Worm (Caenorhabditis elegans) whole organism, early embryonic: ENCODE measurements around the gene nyn-3.

Experiments used
- B0310.2 ChIP-seq: sonication (generic microtip); optimal IDR thresholded peaks from 2 replicates; lab custom pipeline; 2016; ENCODE audit warnings: mild to moderate bottlenecking, missing genetic modification characterization, missing compliant biosample characterization
- F13C5.2 ChIP-seq: sonication (generic microtip); optimal IDR thresholded peaks from 2 replicates; lab custom pipeline; 2017; ENCODE audit warnings: mild to moderate bottlenecking, missing genetic modification characterization, inconsistent platforms, missing compliant biosample characterization
- aly-1 ChIP-seq: sonication (generic microtip); optimal IDR thresholded peaks from 2 replicates; lab custom pipeline; 2016; ENCODE audit warnings: missing genetic modification characterization, missing compliant biosample characterization
- ama-1 ChIP-seq: fragments of 150-350 bp; optimal IDR thresholded peaks from 2 replicates; lab custom pipeline; 2014
- ceh-13 ChIP-seq: fragments of 200-800 bp; sonication (Bioruptor generic); optimal IDR thresholded peaks from 2 replicates; lab custom pipeline; 2018; ENCODE audit warnings: mild to moderate bottlenecking, missing genetic modification characterization, missing compliant biosample characterization
- ceh-36 ChIP-seq: sonication (generic microtip); optimal IDR thresholded peaks from 2 replicates; lab custom pipeline; 2016; ENCODE audit warnings: missing genetic modification characterization, inconsistent platforms, missing compliant biosample characterization
- ets-7 ChIP-seq: sonication (generic microtip); optimal IDR thresholded peaks from 2 replicates; lab custom pipeline; 2016; ENCODE audit warnings: missing genotype, missing genetic modification characterization, missing compliant biosample characterization
- flt-1 ChIP-seq: fragments of 200-800 bp; sonication (Bioruptor generic); IDR thresholded peaks from 2 replicates; pipeline ENCODE4 v1.3.6; 2022; ENCODE audit warnings: missing genetic modification characterization, missing compliant biosample characterization
- hmbx-1 ChIP-seq: sonication (generic microtip); optimal IDR thresholded peaks from 2 replicates; lab custom pipeline; 2016; ENCODE audit warnings: mild to moderate bottlenecking, missing genetic modification characterization, missing compliant biosample characterization
- hmg-4 ChIP-seq: fragments of 200-800 bp; sonication (Bioruptor generic); optimal IDR thresholded peaks from 2 replicates; lab custom pipeline; 2018; ENCODE audit warnings: mild to moderate bottlenecking, missing genetic modification characterization, missing compliant biosample characterization
- hnd-1 ChIP-seq: sonication (generic microtip); optimal IDR thresholded peaks from 2 replicates; lab custom pipeline; 2016; ENCODE audit warnings: missing genetic modification characterization, missing compliant biosample characterization
- pes-1 ChIP-seq: fragments of 200-800 bp; sonication (Bioruptor generic); IDR thresholded peaks from 2 replicates; pipeline ENCODE4 v1.3.6; 2022; ENCODE audit warnings: missing genetic modification reagents, missing genetic modification characterization, missing compliant biosample characterization
- scrt-1 ChIP-seq: fragments of 200-800 bp; sonication (Bioruptor generic); IDR thresholded peaks from 2 replicates; pipeline ENCODE4 v1.3.6; 2022; ENCODE audit warnings: missing genetic modification characterization, missing compliant biosample characterization
- sea-1 ChIP-seq: fragments of 200-800 bp; sonication (Bioruptor generic); conservative IDR thresholded peaks from 2 replicates; pipeline ENCODE4 v1.3.6; 2022; ENCODE audit warnings: missing genetic modification characterization, missing compliant biosample characterization
- tbx-11 ChIP-seq: fragments of 200-800 bp; sonication (Bioruptor generic); IDR thresholded peaks from 2 replicates; pipeline ENCODE4 v1.3.6; 2022; ENCODE audit warnings: missing genetic modification characterization, missing compliant biosample characterization
- tbx-37 ChIP-seq: fragments of 200-800 bp; sonication (Bioruptor generic); conservative IDR thresholded peaks from 2 replicates; pipeline ENCODE4 v1.3.6; 2022; ENCODE audit warnings: missing genetic modification reagents, missing genetic modification characterization, missing compliant biosample characterization
- tra-4 ChIP-seq: sonication (generic microtip); optimal IDR thresholded peaks from 2 replicates; lab custom pipeline; 2017; ENCODE audit warnings: missing genetic modification characterization, missing compliant biosample characterization

nyn-3 gene

DNA sequence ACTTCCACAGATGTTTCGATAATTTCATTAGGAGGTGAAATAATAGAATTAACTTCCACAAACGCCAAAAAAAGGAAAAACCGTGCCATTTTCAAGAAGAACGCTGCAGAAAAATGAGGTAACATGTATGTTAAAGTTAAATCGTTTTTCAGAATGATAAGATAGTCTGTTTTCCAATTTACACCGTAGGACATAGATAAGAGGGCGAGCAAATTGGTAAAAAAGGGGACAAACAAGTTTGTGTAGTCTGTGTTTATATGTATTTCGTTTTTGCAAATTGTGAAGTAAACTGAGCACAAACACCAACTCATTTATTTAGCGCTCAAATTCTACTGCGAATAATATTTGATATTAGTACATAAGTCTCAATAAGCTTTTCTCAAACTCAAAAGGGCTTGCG is 32.6 kb downstream of the nyn-3 start, which contains the start of gene F13H8.11:
F13H8.11 (minus strand) TSS at position 155 of the 400 bp plus-strand sequence.
- no peak for TF ChIP-seq hnd-1 (tag; lab: Kevin White, UChicago)
- TF ChIP-seq hmg-4 (GFP tag; lab: Kevin White, UChicago) = no peak
- no peak for TF ChIP-seq B0310.2
- TF ChIP-seq F13C5.2 = no peak
- TF ChIP-seq tbx-11 (GFP tag; lab: Robert Waterston, UW) = no peak
- no peak for TF ChIP-seq tra-4
- no peak for TF ChIP-seq sea-1
- no peak for TF ChIP-seq tbx-37 (GFP tag; lab: Robert Waterston, UW)
- no peak for TF ChIP-seq pes-1 (GFP tag; lab: Robert Waterston, UW)
- TF ChIP-seq ets-7 (tag; lab: Kevin White, UChicago) = no peak
- no peak for TF ChIP-seq flt-1 (GFP tag; lab: Robert Waterston, UW)
- no peak for TF ChIP-seq ceh-36 (tag; lab: Kevin White, UChicago)
- TF ChIP-seq ceh-13 = no peak

DNA sequence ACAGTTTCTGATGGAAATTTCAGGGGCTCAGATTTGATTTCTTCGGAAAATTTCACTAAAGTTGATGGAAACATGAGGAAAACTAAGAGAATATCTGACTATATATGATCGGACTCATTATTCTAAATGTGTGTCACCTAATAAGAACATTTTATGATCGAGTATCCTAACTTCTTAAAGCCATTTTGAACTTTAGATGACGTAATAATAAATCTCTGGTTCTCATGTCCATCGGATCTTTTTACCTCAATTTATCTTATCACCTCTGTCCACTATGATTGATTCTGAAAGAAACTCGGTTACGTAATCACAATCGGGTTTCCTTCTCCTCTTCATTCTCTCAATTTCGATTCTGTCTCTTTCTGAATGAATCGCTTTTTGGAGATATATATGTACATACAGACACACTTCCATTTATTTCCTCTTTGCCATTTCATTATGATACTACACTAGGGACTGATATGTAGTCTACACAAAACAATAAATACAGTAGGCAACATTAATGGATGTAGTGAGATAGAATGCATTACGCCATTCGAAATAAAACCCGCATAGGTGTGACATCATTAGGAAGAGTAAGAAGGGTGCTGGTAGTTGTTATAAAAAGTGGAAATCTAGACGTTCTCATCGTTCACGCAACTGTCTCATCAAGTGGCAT is 35.1 kb downstream of the nyn-3 start:
- TF ChIP-seq tra-4 (no peak), pes-1 (GFP tag; lab: Robert Waterston, UW) (no peak), sea-1 (no peak), ceh-13 (no peak), tbx-37 (GFP tag; lab: Robert Waterston, UW) (no peak), hnd-1 (tag; lab: Kevin White, UChicago) (no peak), aly-1 (tag; lab: Kevin White, UChicago) (no peak), hmg-4 (GFP tag; lab: Kevin White, UChicago) (no peak), scrt-1 (GFP tag; lab: Robert Waterston, UW) (no peak), B0310.2 (no peak), F13C5.2 (no peak), tbx-11 (GFP tag; lab: Robert Waterston, UW) (no peak), ceh-36 (tag; lab: Kevin White, UChicago) (no peak), hmbx-1 (tag; lab: Kevin White, UChicago) (no peak), flt-1 (GFP tag; lab: Robert Waterston, UW) (no peak), ama-1 (no peak)

DNA sequence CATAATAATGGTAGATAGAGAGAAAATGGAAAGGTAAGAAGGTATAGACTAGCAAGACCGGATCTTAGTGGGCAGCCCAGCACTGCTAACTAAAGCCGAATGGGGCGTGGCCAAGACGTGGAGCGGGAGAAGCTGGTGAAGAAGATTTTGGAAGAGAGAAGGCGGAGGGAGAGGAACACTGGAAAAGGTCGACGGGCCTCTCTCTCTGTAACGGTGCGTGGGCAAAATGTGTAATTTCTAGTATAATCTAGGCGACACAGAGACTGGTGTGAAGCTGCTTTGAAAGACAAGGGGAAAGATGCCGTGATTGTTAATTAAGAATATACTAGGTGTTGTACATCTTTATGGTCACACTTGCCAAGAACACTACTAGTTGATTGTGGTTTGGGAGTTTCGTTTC is 36.4 kb downstream of the nyn-3 start, which contains the start of gene F13H8.5:
F13H8.5 (minus strand) TSS at position 101 of the 400 bp plus-strand sequence.
- TF ChIP-seq pes-1 (GFP tag; lab: Robert Waterston, UW) = no peak
- TF ChIP-seq ceh-13 = no peak
- TF ChIP-seq hmg-4 (GFP tag; lab: Kevin White, UChicago) = no peak
- no peak for TF ChIP-seq flt-1 (GFP tag; lab: Robert Waterston, UW)
- TF ChIP-seq B0310.2 = no peak
- TF ChIP-seq F13C5.2 = no peak
- no peak for TF ChIP-seq hnd-1 (tag; lab: Kevin White, UChicago)
- TF ChIP-seq scrt-1 (GFP tag; lab: Robert Waterston, UW) = no peak
- TF ChIP-seq hmbx-1 (tag; lab: Kevin White, UChicago) = no peak
- TF ChIP-seq sea-1 = no peak
- no peak for TF ChIP-seq tra-4
- no peak for TF ChIP-seq ceh-36 (tag; lab: Kevin White, UChicago)
- no peak for TF ChIP-seq tbx-37 (GFP tag; lab: Robert Waterston, UW)

DNA sequence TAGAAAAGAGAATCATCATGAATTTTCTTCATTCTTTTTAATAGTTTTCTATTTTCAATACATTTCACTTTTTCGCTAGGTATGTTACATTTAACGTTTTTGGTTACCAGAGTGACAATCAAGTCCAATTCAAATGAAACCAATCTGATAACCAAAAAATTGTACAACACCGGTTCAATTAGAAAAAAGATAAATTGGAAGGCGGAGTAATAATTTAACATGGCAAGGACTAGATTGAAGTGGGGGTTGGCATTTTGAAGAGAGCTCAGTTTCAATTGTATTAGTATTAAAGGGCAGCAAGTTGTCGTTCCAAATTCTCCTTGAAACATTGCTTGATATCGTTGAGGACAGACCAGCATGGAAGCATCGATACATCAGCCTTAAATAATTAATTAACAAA is 39.7 kb downstream of the nyn-3 start:
- TF ChIP-seq F13C5.2 (no peak), pes-1 (GFP tag; lab: Robert Waterston, UW) (no peak), tra-4 (no peak), B0310.2 (no peak), hnd-1 (tag; lab: Kevin White, UChicago) (no peak), aly-1 (tag; lab: Kevin White, UChicago) (no peak), tbx-37 (GFP tag; lab: Robert Waterston, UW) (no peak), flt-1 (GFP tag; lab: Robert Waterston, UW) (no peak), ama-1 (no peak), hmbx-1 (tag; lab: Kevin White, UChicago) (no peak), ceh-13 (no peak), scrt-1 (GFP tag; lab: Robert Waterston, UW) (no peak), sea-1 (no peak), hmg-4 (GFP tag; lab: Kevin White, UChicago) (no peak)

DNA sequence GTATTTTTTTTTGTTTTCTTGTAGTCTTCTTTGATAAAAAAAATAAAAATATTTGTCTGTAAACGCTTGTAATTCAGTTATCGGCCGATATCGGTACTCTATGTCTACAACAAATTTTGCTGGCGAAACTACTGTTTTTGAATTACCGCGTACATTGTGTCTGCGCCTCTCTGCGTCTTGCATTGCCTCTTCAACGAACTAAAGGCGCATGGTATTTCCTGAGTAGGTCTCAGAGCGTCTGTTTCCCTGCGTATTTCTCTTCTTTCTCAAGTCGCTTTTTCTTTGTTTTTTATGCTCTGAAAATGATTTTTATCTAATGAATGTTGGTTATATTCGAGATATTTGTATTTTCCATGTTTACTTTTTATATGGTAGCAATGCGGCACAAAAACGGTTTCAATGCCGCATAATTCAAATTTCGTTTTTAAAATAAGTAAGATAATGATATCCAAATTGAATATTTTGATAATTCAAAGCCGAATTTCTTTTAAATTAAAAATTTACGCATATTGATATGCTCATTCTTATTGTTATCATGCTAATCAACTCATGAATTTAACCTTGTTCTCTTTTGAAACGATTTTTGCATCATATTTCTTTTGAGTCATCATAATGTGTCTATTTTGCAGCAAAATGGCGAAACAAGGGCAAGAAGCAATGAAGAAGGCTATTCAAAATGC is 41.5 kb downstream of the nyn-3 start, which contains the start of gene phb-2:
phb-2 (plus strand) TSS at position 630 of the 680 bp plus-strand sequence.
- TF ChIP-seq tra-4 (no peak), F13C5.2 (peak; percentile 39), aly-1 (tag; lab: Kevin White, UChicago) (peak; percentile 7)

DNA sequence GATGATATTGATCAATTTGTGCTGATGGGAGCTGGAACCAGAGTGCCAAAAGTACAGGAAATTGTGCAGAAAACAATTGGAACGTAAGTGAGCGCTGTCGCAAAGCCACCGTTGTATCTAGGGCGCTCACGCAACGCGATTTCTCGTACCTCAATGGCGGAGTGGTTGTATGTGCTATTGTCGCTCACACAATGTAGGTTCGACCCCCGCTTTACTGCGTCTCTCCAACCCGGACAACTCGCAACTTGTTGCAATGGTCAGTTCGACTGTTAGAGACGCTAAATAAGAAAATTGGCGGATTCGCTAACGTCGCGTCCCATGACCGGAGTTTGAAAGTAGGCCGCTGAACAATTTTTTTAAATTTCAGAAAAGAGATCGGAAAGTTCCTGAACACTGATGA is 43.9 kb downstream of the nyn-3 start:
- TF ChIP-seq scrt-1 (GFP tag; lab: Robert Waterston, UW) (peak; percentile 89), tra-4 (peak; percentile 60), F13C5.2 (peak; percentile 56), sea-1 (peak; percentile 90), tbx-11 (GFP tag; lab: Robert Waterston, UW) (peak; percentile 91), aly-1 (tag; lab: Kevin White, UChicago) (peak; percentile 95), ceh-13 (peak; percentile 82), hnd-1 (tag; lab: Kevin White, UChicago) (peak; percentile 72), tbx-37 (GFP tag; lab: Robert Waterston, UW) (peak; percentile 78), ets-7 (tag; lab: Kevin White, UChicago) (peak; percentile 81), hmbx-1 (tag; lab: Kevin White, UChicago) (peak; percentile 50), hmg-4 (GFP tag; lab: Kevin White, UChicago) (peak; percentile 95), flt-1 (GFP tag; lab: Robert Waterston, UW) (peak; percentile 82), ama-1 (no peak), ceh-36 (tag; lab: Kevin White, UChicago) (peak; percentile 95), B0310.2 (peak; percentile 79), pes-1 (GFP tag; lab: Robert Waterston, UW) (peak; percentile 91)

DNA sequence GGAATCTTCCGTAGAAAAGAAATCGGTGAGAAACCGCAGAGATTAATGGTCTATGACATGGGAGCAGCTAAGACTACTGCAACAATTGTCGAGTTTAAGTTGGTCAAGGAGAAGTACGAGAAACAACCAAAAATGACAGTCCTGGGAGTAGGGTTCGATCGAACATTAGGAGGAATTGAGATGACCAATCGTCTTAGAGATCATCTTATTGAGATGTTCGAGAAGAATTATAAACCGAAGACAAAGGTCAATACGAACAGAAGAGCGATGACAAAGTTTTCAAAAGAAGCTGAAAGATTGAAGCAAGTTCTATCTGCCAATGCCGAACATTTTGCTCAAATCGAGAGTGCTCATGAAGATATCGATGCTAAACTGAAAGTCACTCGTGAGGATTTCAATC is 44.4 kb downstream of the nyn-3 start:
- TF ChIP-seq ceh-13 = no peak
- no peak for TF ChIP-seq flt-1 (GFP tag; lab: Robert Waterston, UW)
- TF ChIP-seq aly-1 (tag; lab: Kevin White, UChicago) = no peak
- no peak for TF ChIP-seq hnd-1 (tag; lab: Kevin White, UChicago)
- TF ChIP-seq B0310.2 = no peak
- TF ChIP-seq ceh-36 (tag; lab: Kevin White, UChicago) = no peak
- no peak for TF ChIP-seq ama-1
- TF ChIP-seq scrt-1 (GFP tag; lab: Robert Waterston, UW) = no peak
- TF ChIP-seq tbx-11 (GFP tag; lab: Robert Waterston, UW) = no peak
- TF ChIP-seq hmg-4 (GFP tag; lab: Kevin White, UChicago) = no peak
- TF ChIP-seq tbx-37 (GFP tag; lab: Robert Waterston, UW) = no peak
- no peak for TF ChIP-seq pes-1 (GFP tag; lab: Robert Waterston, UW)
- no peak for TF ChIP-seq F13C5.2
- no peak for TF ChIP-seq ets-7 (tag; lab: Kevin White, UChicago)
- TF ChIP-seq hmbx-1 (tag; lab: Kevin White, UChicago) = no peak
- TF ChIP-seq sea-1 = no peak
- no peak for TF ChIP-seq tra-4
